Fruit fly (Drosophila melanogaster): ENCODE measurements around the gene CG12236.

CG12236 gene

DNA sequence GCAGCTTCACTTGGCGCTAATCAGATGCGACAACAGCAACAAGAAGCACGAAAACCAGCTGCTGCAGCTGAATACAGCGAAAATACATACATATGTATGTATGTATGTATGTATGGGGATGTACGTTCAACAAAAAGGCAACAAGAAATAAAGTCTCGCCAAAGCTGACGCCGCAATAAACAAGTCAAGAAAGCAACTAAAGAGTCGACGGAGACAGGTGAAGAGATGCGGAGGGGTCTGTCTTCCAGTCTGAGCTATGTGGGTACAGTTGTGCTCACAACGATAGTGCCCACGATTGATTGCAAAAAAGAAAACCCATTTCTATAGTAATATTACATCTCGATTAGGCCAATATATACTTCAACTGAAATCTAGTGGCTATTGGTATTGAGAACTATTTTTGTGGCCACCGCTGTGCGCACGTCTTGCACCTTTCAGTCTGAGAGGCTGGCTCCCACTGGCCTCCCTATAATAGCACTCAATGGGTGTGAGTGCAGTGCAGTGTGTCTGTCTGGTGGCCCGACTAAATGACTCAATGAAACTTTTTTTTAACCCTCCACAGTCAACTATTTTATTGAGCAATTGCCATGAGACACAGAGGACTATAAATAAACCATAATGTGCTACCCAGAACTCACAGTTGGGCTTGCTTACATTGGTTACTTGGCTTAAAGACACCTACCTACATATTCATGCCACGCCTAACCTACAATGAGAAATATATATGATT is 11.9 kb upstream of the CG12236 start (continued):
- TF ChIP-seq Atf-2 (GFP tag; optimal IDR thresholded peaks at IDR 0.05) = peak; percentile 85
- TF ChIP-seq CTCF (GFP tag; optimal IDR thresholded peaks at IDR 0.05) = peak; percentile 60
- peak; percentile 78 for TF ChIP-seq CG9727 (GFP tag; optimal IDR thresholded peaks at IDR 0.05)
- peak; percentile 94 for TF ChIP-seq Sox102F (GFP tag; optimal IDR thresholded peaks at IDR 0.05)
- TF ChIP-seq jumu (GFP tag; optimal IDR thresholded peaks at IDR 0.05) = peak; percentile 91
- TF ChIP-seq dpn (GFP tag; optimal IDR thresholded peaks at IDR 0.05) = peak; percentile 88 to 93
- TF ChIP-seq CG18619 (GFP tag; optimal IDR thresholded peaks at IDR 0.05) = peak; percentile 84
- peak; percentile 87 for TF ChIP-seq bab2 (GFP tag; optimal IDR thresholded peaks at IDR 0.05)
- TF ChIP-seq corto (GFP tag; optimal IDR thresholded peaks at IDR 0.05) = peak; percentile 83
- peak; percentile 75 for TF ChIP-seq trem (tag; optimal IDR thresholded peaks at IDR 0.05)
- TF ChIP-seq CG2202 (tag; optimal IDR thresholded peaks at IDR 0.05) = peak; percentile 76
- TF ChIP-seq so (GFP tag; IDR thresholded peaks at IDR 0.05) = peak; percentile 90
- no peak for TF ChIP-seq Kr (GFP tag; optimal IDR thresholded peaks at IDR 0.05)
- peak; percentile 83 for TF ChIP-seq CG13123 (GFP tag; optimal IDR thresholded peaks at IDR 0.05)
- no peak for TF ChIP-seq Dref (GFP tag; IDR thresholded peaks at IDR 0.05)
- TF ChIP-seq cad (GFP tag; optimal IDR thresholded peaks at IDR 0.05) = no peak
- TF ChIP-seq Poxn (GFP tag; IDR thresholded peaks at IDR 0.05) = no peak
- peak; percentile 91 for TF ChIP-seq CG2875 (GFP tag; optimal IDR thresholded peaks at IDR 0.05)
- TF ChIP-seq CG4707 (GFP tag; optimal IDR thresholded peaks at IDR 0.05) = peak; percentile 74
- peak; percentile 86 for TF ChIP-seq CG15601 (tag; optimal IDR thresholded peaks at IDR 0.05)
- TF ChIP-seq Vsx1 (GFP tag; optimal IDR thresholded peaks at IDR 0.05) = peak; percentile 47
- peak; percentile 39; the same call in 1 of the 2 replicates for TF ChIP-seq Doc2 (GFP tag; IDR thresholded peaks at IDR 0.05)
- TF ChIP-seq unpg (GFP tag; optimal IDR thresholded peaks at IDR 0.05) = peak; percentile 93
- TF ChIP-seq rib (GFP tag; IDR thresholded peaks at IDR 0.05) = peak; percentile 45; the same call in 1 of the 2 replicates
- no peak for TF ChIP-seq CG42726 (GFP tag; IDR thresholded peaks at IDR 0.05; ENCODE audit: partially characterized antibody)
- TF ChIP-seq H15 (GFP tag; IDR thresholded peaks at IDR 0.05) = peak; percentile 91
- peak; percentile 84 for TF ChIP-seq Taf1 (GFP tag; IDR thresholded peaks at IDR 0.05)
- TF ChIP-seq lola (GFP tag; optimal IDR thresholded peaks at IDR 0.05) = peak in 1 of 3 experiments; percentile 76
- TF ChIP-seq Med (GFP tag) = peak; percentile 99
- peak; percentile 53; the same call in 1 of the 2 replicates for TF ChIP-seq cas (GFP tag; IDR thresholded peaks at IDR 0.05)
- TF ChIP-seq pita (GFP tag; optimal IDR thresholded peaks at IDR 0.05) = no peak
- TF ChIP-seq nerfin-2 (GFP tag; IDR thresholded peaks at IDR 0.05; ENCODE audit: partially characterized antibody) = no peak
- no peak for TF ChIP-seq insv (GFP tag; optimal IDR thresholded peaks at IDR 0.05)
- TF ChIP-seq Ssrp (tag; optimal IDR thresholded peaks at IDR 0.05) = peak; percentile 90
- TF ChIP-seq CG9609 (GFP tag; optimal IDR thresholded peaks at IDR 0.05) = peak; percentile 82
- peak; percentile 92 for TF ChIP-seq CG11504 (tag; optimal IDR thresholded peaks at IDR 0.05)
- peak; percentile 83 for TF ChIP-seq ssp (GFP tag; IDR thresholded peaks at IDR 0.05)
- TF ChIP-seq ERR (GFP tag; optimal IDR thresholded peaks at IDR 0.05) = peak; percentile 81
- TF ChIP-seq D19A (tag; optimal IDR thresholded peaks at IDR 0.05) = peak; percentile 86
- peak; percentile 99 for TF ChIP-seq Drgx (GFP tag; IDR thresholded peaks at IDR 0.05)
- peak; percentile 48 for TF ChIP-seq D19B (GFP tag; optimal IDR thresholded peaks at IDR 0.05)
- peak; percentile 12 for TF ChIP-seq YL-1 (GFP tag; optimal IDR thresholded peaks at IDR 0.05)
- peak in 1 of 3 experiments; percentile 59 for TF ChIP-seq Stat92E (GFP tag; optimal IDR thresholded peaks at IDR 0.05)
- TF ChIP-seq CG15479 (GFP tag; optimal IDR thresholded peaks at IDR 0.05) = no peak
- peak; percentile 80 for TF ChIP-seq Fer3 (tag; optimal IDR thresholded peaks at IDR 0.05)
- no peak for TF ChIP-seq pfk (GFP tag; optimal IDR thresholded peaks at IDR 0.05)
- TF ChIP-seq bbx (GFP tag; IDR thresholded peaks at IDR 0.05; ENCODE audit: partially characterized antibody) = no peak
- no peak for TF ChIP-seq mirr (GFP tag; optimal IDR thresholded peaks at IDR 0.05)
- TF ChIP-seq Hsf (GFP tag; optimal IDR thresholded peaks at IDR 0.05) = peak; percentile 87

Data from whole organism, embryonic.